Fruit fly (Drosophila melanogaster): ENCODE measurements around the gene CCAP.

DNA sequence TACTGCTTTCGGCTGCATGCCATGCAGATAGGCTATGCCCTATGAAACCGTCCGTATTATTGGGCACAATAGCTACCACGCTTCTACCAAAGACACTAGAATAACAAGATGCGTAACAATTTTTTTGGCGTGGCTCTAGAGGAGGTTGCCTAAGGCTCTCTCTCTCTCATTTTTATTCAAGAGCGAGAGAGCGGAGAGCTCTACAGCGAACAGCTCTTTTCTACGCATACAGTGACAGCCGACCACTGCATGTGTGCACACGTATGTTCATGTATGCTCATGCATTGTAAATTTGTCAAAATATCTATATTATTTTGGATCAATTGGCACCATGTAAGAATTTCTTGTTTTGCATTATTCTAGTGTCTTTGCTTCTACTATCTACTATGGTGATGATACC, 31.1 kb upstream of the CCAP start:
- TF ChIP-seq CG14655 (GFP tag; optimal IDR thresholded peaks at IDR 0.05): no peak
- no peak for TF ChIP-seq D1 (tag; optimal IDR thresholded peaks at IDR 0.05)
- TF ChIP-seq CG15710 (tag; optimal IDR thresholded peaks at IDR 0.05): no peak
- no peak for TF ChIP-seq CG4496 (GFP tag; IDR thresholded peaks at IDR 0.05)

Measured in whole organism, pupa.